Fruit fly (Drosophila melanogaster): ENCODE results near the gene CG3402.

The CG3402 gene

DNA sequence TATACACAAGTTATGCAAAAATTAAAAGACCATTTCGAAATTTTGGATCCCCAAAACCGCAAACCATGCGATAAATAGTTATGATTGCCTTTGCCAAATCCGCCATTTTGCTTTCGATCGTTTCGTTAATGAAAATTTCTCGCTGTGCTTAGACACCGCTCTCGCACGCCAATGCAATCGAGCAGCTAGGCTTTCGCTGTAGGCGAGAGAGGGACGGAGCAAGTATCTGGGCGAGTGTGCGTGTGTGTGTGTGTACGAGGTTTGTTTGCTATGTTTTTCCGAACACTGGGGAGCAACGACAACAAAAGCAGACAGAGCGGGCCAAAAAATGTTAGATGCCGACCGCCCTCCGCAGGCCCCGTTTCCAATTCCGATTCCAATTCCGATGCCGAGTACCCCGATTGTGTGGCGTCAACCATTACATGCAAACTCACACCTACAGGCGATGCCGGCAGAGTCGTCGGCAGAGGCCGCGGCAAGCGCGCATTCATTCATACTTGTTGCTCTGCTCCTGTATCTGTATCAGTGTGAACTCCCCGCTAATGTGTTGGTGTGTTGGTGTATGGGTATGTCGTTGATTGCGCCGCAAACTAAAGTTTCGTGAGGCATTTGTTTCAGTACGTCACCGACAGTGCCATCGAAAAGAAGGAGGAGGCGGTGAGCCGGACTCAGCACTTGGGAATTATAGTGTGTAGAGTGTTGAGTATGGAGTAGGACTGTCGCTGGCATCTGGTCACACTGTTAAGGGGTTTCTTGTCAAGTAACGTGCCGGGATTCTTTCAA, 24.7 kb downstream of the CG3402 start (continued):
- peak; percentile 64 for TF ChIP-seq lilli (GFP tag; optimal IDR thresholded peaks at IDR 0.05)
- no peak for TF ChIP-seq knrl (GFP tag; IDR thresholded peaks at IDR 0.05; ENCODE audit: partially characterized antibody)
- peak; percentile 0 for TF ChIP-seq D19B (GFP tag; optimal IDR thresholded peaks at IDR 0.05)
- TF ChIP-seq Sry-δ (GFP tag; optimal IDR thresholded peaks at IDR 0.05): no peak
- no peak for TF ChIP-seq Asciz (GFP tag; optimal IDR thresholded peaks at IDR 0.05)
- peak; percentile 40 for TF ChIP-seq btn (GFP tag; optimal IDR thresholded peaks at IDR 0.05)
- peak; percentile 76; the same call in 1 of the 4 replicates for TF ChIP-seq Gug (GFP tag; IDR thresholded peaks at IDR 0.05)

DNA sequence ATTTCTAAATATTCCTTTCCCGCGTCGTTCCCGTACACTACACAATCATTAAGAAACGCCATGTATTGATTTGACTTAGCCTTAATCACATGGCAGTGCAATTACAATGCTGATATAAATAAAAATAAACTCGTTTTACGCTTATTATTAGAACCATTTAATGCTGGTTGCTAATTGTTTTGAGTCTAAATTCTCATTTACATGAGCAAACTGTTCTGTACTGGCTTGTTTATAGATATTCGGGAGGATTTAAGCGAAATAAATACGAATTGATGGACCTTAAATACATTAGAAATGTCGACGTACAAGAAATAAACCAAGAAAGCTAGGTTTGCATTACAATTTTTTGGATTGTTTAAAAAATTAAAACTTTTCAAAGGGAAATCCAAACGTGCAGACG, 25.3 kb downstream of the CG3402 start:
- TF ChIP-seq dimm (GFP tag; IDR thresholded peaks at IDR 0.05): no peak
- TF ChIP-seq H15 (GFP tag; IDR thresholded peaks at IDR 0.05): 0 out of 3 replicates have a peak, but pooled peaks have one; percentile 1
- TF ChIP-seq HLH3B (GFP tag; IDR thresholded peaks at IDR 0.05): no peak
- TF ChIP-seq Hr3 (GFP tag; optimal IDR thresholded peaks at IDR 0.05): no peak
- no peak for TF ChIP-seq CG33213 (GFP tag; optimal IDR thresholded peaks at IDR 0.05)
- no peak for TF ChIP-seq CG31365 (tag; optimal IDR thresholded peaks at IDR 0.05)
- peak; percentile 15 for TF ChIP-seq CG18619 (GFP tag; optimal IDR thresholded peaks at IDR 0.05)
- peak; percentile 66 for TF ChIP-seq CG9437 (GFP tag; optimal IDR thresholded peaks at IDR 0.05)
- 0 out of 2 replicates have a peak, but pooled peaks have one; percentile 0 for TF ChIP-seq CG17612 (GFP tag; IDR thresholded peaks at IDR 0.05)
- TF ChIP-seq CG13775 (GFP tag; optimal IDR thresholded peaks at IDR 0.05): peak; percentile 8
- peak; percentile 11 for TF ChIP-seq CG30403 (GFP tag; optimal IDR thresholded peaks at IDR 0.05)
- TF ChIP-seq dm (GFP tag; optimal IDR thresholded peaks at IDR 0.05): no peak
- no peak for TF ChIP-seq ken (GFP tag; IDR thresholded peaks at IDR 0.05)
- TF ChIP-seq unpg (GFP tag; optimal IDR thresholded peaks at IDR 0.05): no peak
- no peak for TF ChIP-seq Sox102F (GFP tag; optimal IDR thresholded peaks at IDR 0.05)
- TF ChIP-seq CG18599 (GFP tag; optimal IDR thresholded peaks at IDR 0.05): no peak
- TF ChIP-seq CG17361 (GFP tag; IDR thresholded peaks at IDR 0.05): peak; percentile 43; the same call in 1 of the 3 replicates
- peak in 1 of 2 experiments; percentile 77 for TF ChIP-seq eve (GFP tag; optimal IDR thresholded peaks at IDR 0.05)

DNA sequence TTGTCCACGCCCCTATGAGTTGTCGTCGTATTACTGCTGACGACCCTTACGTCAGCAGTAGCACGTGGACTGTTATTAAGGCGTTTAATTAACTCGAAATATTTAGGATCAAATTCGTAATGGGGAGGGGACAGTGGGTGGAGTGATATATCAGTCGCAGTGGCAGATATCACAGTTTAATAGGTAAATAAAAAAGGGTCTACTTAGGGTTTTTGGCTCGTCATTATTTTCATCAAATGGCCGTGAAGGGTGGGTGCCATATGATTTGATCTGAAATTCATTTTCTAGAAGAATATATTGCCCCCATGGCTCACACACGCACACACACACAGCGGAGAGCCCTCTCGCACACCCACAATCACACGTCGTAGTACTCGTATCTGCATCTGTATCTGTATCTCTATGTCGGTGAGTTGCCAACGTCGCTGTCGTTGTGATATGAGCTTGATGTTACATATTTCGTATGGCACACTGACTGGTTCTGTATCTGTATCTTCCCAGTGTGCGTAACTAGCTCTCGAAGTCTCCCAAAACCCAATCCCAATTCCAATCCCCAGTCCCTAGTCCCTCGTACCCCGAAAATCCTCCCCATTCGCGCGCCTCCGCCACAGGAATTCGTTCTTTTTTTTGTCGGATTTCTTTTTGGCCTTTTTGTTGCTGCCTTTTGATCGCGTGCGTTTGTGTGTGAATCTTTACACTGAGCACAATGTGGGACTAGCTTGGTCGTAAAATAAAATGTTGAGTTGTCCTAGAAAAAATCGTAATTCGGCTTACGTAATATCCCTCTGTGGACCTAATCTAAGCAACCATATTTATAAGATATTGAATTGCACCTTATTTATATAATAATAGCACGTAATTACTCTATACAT, 25.9 kb downstream of the CG3402 start:
- TF ChIP-seq Nf-YC (tag; optimal IDR thresholded peaks at IDR 0.05): peak; percentile 34
- peak; percentile 3 for TF ChIP-seq Abd-B (GFP tag; optimal IDR thresholded peaks at IDR 0.05)
- TF ChIP-seq Fer2 (tag; optimal IDR thresholded peaks at IDR 0.05): peak; percentile 12
- TF ChIP-seq CG11696 (GFP tag; IDR thresholded peaks at IDR 0.05): peak; percentile 52; the same call in 1 of the 2 replicates
- TF ChIP-seq Antp (GFP tag; optimal IDR thresholded peaks at IDR 0.05): peak; percentile 16
- TF ChIP-seq NfI (GFP tag; optimal IDR thresholded peaks at IDR 0.05): peak; percentile 42
- no peak; the same call in 1 of the 2 replicates for TF ChIP-seq Bgb (GFP tag; IDR thresholded peaks at IDR 0.05; ENCODE audit: partially characterized antibody)
- TF ChIP-seq ci (GFP tag; IDR thresholded peaks at IDR 0.05): peak; percentile 70; the same call in 2 of the 3 replicates
- peak; percentile 89 for TF ChIP-seq zf30C (GFP tag; optimal IDR thresholded peaks at IDR 0.05)
- TF ChIP-seq C15 (GFP tag; IDR thresholded peaks at IDR 0.05): 0 out of 3 replicates have a peak, but pooled peaks have one; percentile 42
- peak; percentile 46 for TF ChIP-seq Dbx (GFP tag; IDR thresholded peaks at IDR 0.05)
- TF ChIP-seq Rfx (GFP tag; IDR thresholded peaks at IDR 0.05): peak; percentile 80
- TF ChIP-seq CG11247 (GFP tag; IDR thresholded peaks at IDR 0.05): peak; percentile 47; the same call in 1 of the 2 replicates
- TF ChIP-seq CG6765 (GFP tag; optimal IDR thresholded peaks at IDR 0.05): no peak
- TF ChIP-seq CG17328 (GFP tag; IDR thresholded peaks at IDR 0.05): peak; percentile 29; the same call in 1 of the 2 replicates
- peak; percentile 31 for TF ChIP-seq CG17359 (tag; optimal IDR thresholded peaks at IDR 0.05)
- TF ChIP-seq danr (GFP tag; IDR thresholded peaks at IDR 0.05): 0 out of 2 replicates have a peak, but pooled peaks have one; percentile 6
- TF ChIP-seq ranshi (GFP tag; IDR thresholded peaks at IDR 0.05): peak; percentile 47; the same call in 1 of the 2 replicates
- TF ChIP-seq Oli (tag; optimal IDR thresholded peaks at IDR 0.05): peak; percentile 49
- peak; percentile 6 for TF ChIP-seq HmgZ (tag; optimal IDR thresholded peaks at IDR 0.05)
- peak; percentile 56 for TF ChIP-seq esg (GFP tag; conservative IDR thresholded peaks at IDR 0.05)

All from whole organism, embryonic.